Comparison of ENCODE assay signal across 6 worm cellular contexts in genomic region chrV:8623754-8624153, ce11.
TF ChIP-seq lines count a peak whose summit lies in the region.

TSS of gene F41E6.17 (plus strand) at chrV:8624101.

TF ChIP-seq in whole organism, L1 larva, 84 proteins besides CTCF, POLR2A, EP300 and RAD21:
- TF ChIP-seq nhr-90 (tag; optimal IDR thresholded peaks at IDR 0.05; lab: Kevin White, UChicago; ENCODE audit: poor library complexity) (no peak), pqm-1 (tag; optimal IDR thresholded peaks at IDR 0.05; lab: Kevin White, UChicago) (no peak), dsc-1 (tag; optimal IDR thresholded peaks at IDR 0.05; lab: Kevin White, UChicago) (peak; percentile 33), ceh-82 (tag; optimal IDR thresholded peaks at IDR 0.05; lab: Kevin White, UChicago) (peak in 1 of 3 experiments; percentile 24), fkh-10 (GFP tag; optimal IDR thresholded peaks at IDR 0.05; lab: Kevin White, UChicago) (peak; percentile 19), ama-1 (optimal IDR thresholded peaks at IDR 0.05; lab: Kevin White, UChicago) (no peak), lin-14 (GFP tag; optimal IDR thresholded peaks at IDR 0.05; lab: Kevin White, UChicago) (peak; percentile 70)

TF ChIP-seq in whole organism, L2 larva, 48 proteins besides CTCF, POLR2A, EP300 and RAD21:
- TF ChIP-seq mdl-1 (tag; optimal IDR thresholded peaks at IDR 0.05; lab: Kevin White, UChicago) (no peak), unc-55 (GFP tag; optimal IDR thresholded peaks at IDR 0.05; lab: Kevin White, UChicago) (peak; percentile 10)

TF ChIP-seq in whole organism, L3 larva, 47 proteins besides CTCF, POLR2A, EP300 and RAD21:
- TF ChIP-seq elt-1 (tag; optimal IDR thresholded peaks at IDR 0.05; lab: Kevin White, UChicago) = no peak
- peak; percentile 16 for TF ChIP-seq hmg-11 (tag; optimal IDR thresholded peaks at IDR 0.05; lab: Kevin White, UChicago)

TF ChIP-seq in whole organism, L4 larva, 104 proteins besides CTCF, POLR2A, EP300 and RAD21:
- no peak for TF ChIP-seq egl-27 (tag; optimal IDR thresholded peaks at IDR 0.05; lab: Kevin White, UChicago)
- no peak for TF ChIP-seq dpl-1 (GFP tag; optimal IDR thresholded peaks at IDR 0.05; lab: Kevin White, UChicago)
- TF ChIP-seq hif-1 (tag; optimal IDR thresholded peaks at IDR 0.05; lab: Kevin White, UChicago) = no peak
- TF ChIP-seq hlh-30 (tag; optimal IDR thresholded peaks at IDR 0.05; lab: Kevin White, UChicago; ENCODE audit: insufficient read depth) = peak; percentile 15

TF ChIP-seq in whole organism, late embryonic, 69 proteins besides CTCF, POLR2A, EP300 and RAD21:
- TF ChIP-seq K02D7.2 (tag; optimal IDR thresholded peaks at IDR 0.05; lab: Kevin White, UChicago) (no peak), ref-2 (tag; optimal IDR thresholded peaks at IDR 0.05; lab: Kevin White, UChicago) (no peak), unc-3 (GFP tag; conservative IDR thresholded peaks at IDR 0.05; lab: Robert Waterston, UW) (no peak), unc-3 (tag; optimal IDR thresholded peaks at IDR 0.05; lab: Kevin White, UChicago) (no peak), Y22D7AL.16 (tag; optimal IDR thresholded peaks at IDR 0.05; lab: Kevin White, UChicago) (no peak), ahr-1 (tag; optimal IDR thresholded peaks at IDR 0.05; lab: Kevin White, UChicago) (no peak), unc-42 (tag; optimal IDR thresholded peaks at IDR 0.05; lab: Kevin White, UChicago) (peak; percentile 62), elt-2 (tag; optimal IDR thresholded peaks at IDR 0.05; lab: Kevin White, UChicago) (no peak)

TF ChIP-seq in whole organism, mixed stage, embryonic, 35 proteins besides CTCF, POLR2A, EP300 and RAD21:
- TF ChIP-seq M03D4.4 (tag; optimal IDR thresholded peaks at IDR 0.05; lab: Kevin White, UChicago) (no peak), unc-62 (GFP tag; optimal IDR thresholded peaks at IDR 0.05; lab: Kevin White, UChicago) (no peak), ces-1 (GFP tag; optimal IDR thresholded peaks at IDR 0.05; lab: Kevin White, UChicago) (peak; percentile 41), flh-1 (GFP tag; optimal IDR thresholded peaks at IDR 0.05; lab: Kevin White, UChicago) (no peak)

Comparison
In these comparisons a context has a peak if more than half of its experiments do, and no peak if none do; other contexts are left out.
1. Of the 29 proteins assayed by ChIP-seq in both whole organism, L4 larva and whole organism, L1 larva: peak only in whole organism, L4 larva: none; only in whole organism, L1 larva: fkh-10; in both: none; in neither: 27; mixed calls (peak in some experiments, not most) for 1.